Fruit fly (Drosophila melanogaster) whole organism, wandering third instar larva: ENCODE results near the gene CG31097.

Source experiments
- Hr83 ChIP-seq: fragments of 200-300 bp; sonication (Bioruptor generic); optimal IDR thresholded peaks from 2 replicates; lab custom pipeline; 2016; ENCODE audit warnings: missing biosample characterization, mild to moderate bottlenecking, missing genetic modification characterization, moderate library complexity; ENCODE audit not compliant: poor library complexity, severe bottlenecking
- foxo ChIP-seq, 2 experiments: fragments of 200-800 bp; sonication (Bioruptor generic); optimal IDR thresholded peaks; 2 replicates in 1 of 2; 3 replicates in 1 of 2; lab custom pipeline; 2016 to 2017; ENCODE audit warnings: missing biosample characterization in 2 of 2, missing genetic modification characterization in 2 of 2

- TF ChIP-seq foxo (GFP tag; optimal IDR thresholded peaks at IDR 0.05; lab: Kevin White, UChicago): no peak
- no peak for TF ChIP-seq Hr83 (GFP tag; lab: Kevin White, UChicago)
These were observed 31.9 kb downstream of the CG31097 start, which contains the start of the genes GlnRS and RIOK2 for dm6 chr3R:25265589-25266201.
